Worm (Caenorhabditis elegans): ENCODE results near the gene F56D6.9.

Gene F56D6.9

DNA sequence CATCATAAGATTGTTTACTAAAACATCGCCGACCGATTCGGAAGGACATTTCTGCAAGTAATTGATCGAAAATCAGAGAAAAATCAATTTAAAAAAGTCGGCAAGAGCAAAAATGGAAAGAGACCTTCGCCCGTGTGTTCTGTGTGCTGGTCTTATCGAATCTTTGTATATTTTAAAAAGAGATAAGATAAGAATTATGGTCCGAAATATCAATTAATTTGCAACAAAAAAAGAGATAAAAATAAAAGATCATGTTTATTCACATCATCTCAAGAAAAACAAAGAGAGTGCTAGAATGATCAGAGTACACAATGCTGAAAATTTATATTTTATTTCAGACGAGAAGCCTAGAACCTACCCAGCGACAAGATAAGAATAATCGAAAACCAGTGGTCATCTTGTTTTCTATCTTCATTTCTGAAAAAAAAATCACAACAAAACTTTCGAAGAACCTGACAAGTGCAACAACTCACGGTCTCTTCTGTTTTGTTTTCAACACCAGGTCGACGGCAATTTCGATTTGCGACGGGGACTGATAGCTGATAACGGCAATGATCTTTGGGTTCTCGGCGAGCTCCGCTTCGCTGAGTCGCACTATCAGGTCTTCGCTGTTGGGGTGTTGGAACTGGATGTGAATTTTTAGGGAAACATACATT, 13.7 kb upstream of the F56D6.9 start, which contains the start of gene F37C4.6:
Gene F37C4.6 (minus strand): TSS at position 51 of the 656 bp plus-strand sequence.
- TF ChIP-seq nhr-12 (tag; optimal IDR thresholded peaks at IDR 0.05) (no peak), crh-2 (tag; optimal IDR thresholded peaks at IDR 0.05) (no peak), alr-1 (tag; optimal IDR thresholded peaks at IDR 0.05) (no peak), lin-13 (GFP tag; optimal IDR thresholded peaks at IDR 0.05) (no peak), fos-1 (tag; optimal IDR thresholded peaks at IDR 0.05) (peak; percentile 27)

DNA sequence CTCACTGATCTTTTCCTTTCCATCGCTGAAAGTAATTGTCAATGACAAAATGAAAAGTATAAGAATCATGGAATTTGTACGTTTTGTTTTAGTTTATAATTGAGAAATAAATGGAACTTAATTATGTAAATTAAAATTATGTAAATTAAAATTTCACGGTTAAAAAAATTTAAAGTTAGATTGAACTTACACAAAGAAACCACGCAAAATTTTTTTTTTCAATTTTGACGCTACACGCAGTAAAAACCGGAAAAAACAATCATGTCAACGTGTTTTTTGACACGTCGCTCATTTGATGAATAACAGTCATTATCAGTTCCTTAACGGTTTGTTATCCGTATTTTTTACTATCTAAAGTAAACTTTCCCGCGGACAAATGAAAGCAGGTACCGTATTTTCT, 11.0 kb upstream of the F56D6.9 start, which contains the start of the genes F37C4.8 and oac-23:
Gene F37C4.8 (minus strand): TSS at position 101 of the 400 bp plus-strand sequence.
Gene oac-23 (plus strand): TSS at position 323 of the 400 bp plus-strand sequence.
- TF ChIP-seq nhr-10 (tag; optimal IDR thresholded peaks at IDR 0.05) (no peak), ama-1 (optimal IDR thresholded peaks at IDR 0.05) (no peak), ceh-82 (tag; optimal IDR thresholded peaks at IDR 0.05) (no peak), nhr-21 (tag; optimal IDR thresholded peaks at IDR 0.05) (no peak), lsy-2 (tag; optimal IDR thresholded peaks at IDR 0.05) (no peak), alr-1 (tag; optimal IDR thresholded peaks at IDR 0.05) (no peak), snpc-4 (tag; optimal IDR thresholded peaks at IDR 0.05) (no peak), skn-1 (tag; optimal IDR thresholded peaks at IDR 0.05) (no peak), ztf-4 (tag; optimal IDR thresholded peaks at IDR 0.05) (no peak)

DNA sequence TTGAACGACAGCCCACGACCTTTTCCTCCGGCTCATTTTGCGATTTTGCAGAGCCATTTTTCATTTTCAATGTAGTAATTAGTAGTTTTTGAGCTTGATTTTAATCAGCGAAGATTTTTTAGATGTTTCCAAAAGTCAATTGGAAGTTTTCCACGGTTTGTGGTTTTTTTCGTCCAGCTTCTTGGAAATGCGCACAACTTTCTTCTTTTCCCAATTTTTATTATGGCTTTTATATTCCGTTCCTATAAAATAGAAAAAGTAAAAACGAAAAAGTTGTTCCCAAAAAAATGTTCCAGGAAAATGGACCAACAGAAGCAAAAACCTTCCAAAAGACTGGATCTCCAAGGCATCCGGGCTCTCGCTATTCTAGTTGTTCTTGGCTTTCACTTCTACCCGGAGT, 6.8 kb upstream of the F56D6.9 start, which contains the start of gene oac-22:
Gene oac-22 (plus strand): TSS at position 301 of the 400 bp plus-strand sequence.
- no peak for TF ChIP-seq ZK546.5 (tag; optimal IDR thresholded peaks at IDR 0.05)
- TF ChIP-seq C34F6.9 (tag; optimal IDR thresholded peaks at IDR 0.05), result no peak
- TF ChIP-seq gmeb-1 (tag; optimal IDR thresholded peaks at IDR 0.05), result no peak
- no peak for TF ChIP-seq skn-1 (tag; optimal IDR thresholded peaks at IDR 0.05)
- TF ChIP-seq ztf-4 (tag; optimal IDR thresholded peaks at IDR 0.05), result no peak
- TF ChIP-seq alr-1 (tag; optimal IDR thresholded peaks at IDR 0.05), result no peak
- TF ChIP-seq zag-1 (tag; optimal IDR thresholded peaks at IDR 0.05), result no peak
- TF ChIP-seq elt-3 (tag; optimal IDR thresholded peaks at IDR 0.05), result no peak
- TF ChIP-seq nhr-12 (tag; optimal IDR thresholded peaks at IDR 0.05), result no peak
- TF ChIP-seq ztf-1 (GFP tag; conservative IDR thresholded peaks at IDR 0.05), result no peak
- TF ChIP-seq sma-3 (GFP tag; optimal IDR thresholded peaks at IDR 0.05), result no peak
- no peak for TF ChIP-seq mab-5 (tag; optimal IDR thresholded peaks at IDR 0.05)
- TF ChIP-seq elt-1 (tag; optimal IDR thresholded peaks at IDR 0.05), result no peak
- no peak for TF ChIP-seq lsy-2 (tag; optimal IDR thresholded peaks at IDR 0.05)
- no peak for TF ChIP-seq nhr-23 (tag; optimal IDR thresholded peaks at IDR 0.05)
- no peak for TF ChIP-seq sem-4 (tag; optimal IDR thresholded peaks at IDR 0.05)
- TF ChIP-seq lin-13 (GFP tag; optimal IDR thresholded peaks at IDR 0.05), result no peak

DNA sequence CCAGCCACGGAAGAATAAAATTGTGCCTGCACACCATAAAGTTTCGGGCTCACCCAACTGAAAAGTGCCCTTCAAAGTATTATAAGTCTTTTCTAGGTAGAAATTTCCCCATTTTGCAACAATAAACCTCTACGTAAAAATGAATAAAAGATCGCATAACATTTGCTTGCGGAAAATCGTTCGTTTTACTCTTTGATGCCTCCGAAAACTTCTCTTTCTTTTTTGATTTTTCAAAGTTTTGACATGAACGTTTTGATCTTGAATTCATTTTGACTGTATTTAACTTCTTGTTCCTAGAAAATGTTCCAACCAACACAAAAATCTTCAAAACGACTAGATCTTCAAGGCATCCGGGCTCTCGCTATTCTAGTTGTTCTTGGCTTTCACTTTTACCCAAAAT, 3.2 kb upstream of the F56D6.9 start, which contains the start of gene oac-21:
Gene oac-21 (plus strand): TSS at position 301 of the 400 bp plus-strand sequence.
- TF ChIP-seq nhr-25 (tag; optimal IDR thresholded peaks at IDR 0.05), result no peak
- no peak for TF ChIP-seq nhr-23 (tag; optimal IDR thresholded peaks at IDR 0.05)
- no peak for TF ChIP-seq ztf-4 (tag; optimal IDR thresholded peaks at IDR 0.05)
- no peak for TF ChIP-seq lsy-2 (tag; optimal IDR thresholded peaks at IDR 0.05)
- TF ChIP-seq skn-1 (tag; optimal IDR thresholded peaks at IDR 0.05), result no peak
- TF ChIP-seq ztf-11 (tag; optimal IDR thresholded peaks at IDR 0.05), result no peak
- TF ChIP-seq nhr-12 (tag; optimal IDR thresholded peaks at IDR 0.05), result no peak
- no peak for TF ChIP-seq ceh-16 (tag; optimal IDR thresholded peaks at IDR 0.05)

DNA sequence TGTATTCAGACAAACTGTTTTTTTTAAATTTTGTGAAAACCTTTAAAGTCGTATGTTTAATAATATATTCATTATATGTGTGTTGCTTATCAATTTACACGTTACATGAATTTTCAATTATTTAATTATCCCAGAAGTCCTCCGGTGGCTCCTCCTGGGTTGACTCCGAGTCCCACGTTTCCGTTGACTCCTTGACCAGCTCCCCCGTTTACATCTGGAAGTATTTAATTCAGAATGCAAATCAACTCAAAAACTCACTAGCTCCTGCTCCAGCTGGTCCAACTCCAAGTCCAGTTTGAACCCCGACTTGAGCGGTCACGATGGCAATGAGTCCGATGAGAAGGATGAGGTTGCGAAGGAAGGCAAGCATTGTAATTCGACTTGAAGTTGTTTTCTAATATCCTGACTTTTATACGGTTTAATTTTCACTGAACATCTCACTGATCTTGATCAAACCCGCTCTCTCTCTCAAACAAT, 1.9 kb downstream of the F56D6.9 start, which contains the start of gene F56D6.8:
Gene F56D6.8 (minus strand): TSS at position 427 of the 477 bp plus-strand sequence.
- TF ChIP-seq mdl-1 (tag; optimal IDR thresholded peaks at IDR 0.05) (no peak), unc-62 (GFP tag; optimal IDR thresholded peaks at IDR 0.05) (no peak), blmp-1 (tag; optimal IDR thresholded peaks at IDR 0.05; ENCODE audit: insufficient read depth) (no peak), nhr-12 (tag; optimal IDR thresholded peaks at IDR 0.05) (no peak), nhr-129 (tag; optimal IDR thresholded peaks at IDR 0.05) (no peak), mab-5 (tag; optimal IDR thresholded peaks at IDR 0.05) (no peak), unc-39 (tag; optimal IDR thresholded peaks at IDR 0.05) (no peak), ceh-16 (tag; optimal IDR thresholded peaks at IDR 0.05) (no peak), C34F6.9 (tag; optimal IDR thresholded peaks at IDR 0.05) (no peak), sma-3 (GFP tag; optimal IDR thresholded peaks at IDR 0.05) (no peak), ama-1 (optimal IDR thresholded peaks at IDR 0.05) (no peak), nhr-11 (tag; optimal IDR thresholded peaks at IDR 0.05) (no peak), sem-4 (tag; optimal IDR thresholded peaks at IDR 0.05) (no peak), ztf-1 (GFP tag; conservative IDR thresholded peaks at IDR 0.05) (no peak), lin-39 (tag; optimal IDR thresholded peaks at IDR 0.05) (no peak)
